Worm (Caenorhabditis elegans) whole organism, L2 larva: ENCODE data around the gene K05F1.10.

Experiments
- alr-1 ChIP-seq: fragments of 150-350 bp; optimal IDR thresholded peaks from 2 replicates; lab custom pipeline; 2014; ENCODE audit warnings: missing biosample characterization, missing genetic modification characterization
- ama-1 ChIP-seq: fragments of 150-350 bp; optimal IDR thresholded peaks from 2 replicates; lab custom pipeline; 2018; ENCODE audit warnings: inconsistent platforms
- ceh-16 ChIP-seq: fragments of 150-350 bp; optimal IDR thresholded peaks from 2 replicates; lab custom pipeline; 2014; ENCODE audit warnings: missing biosample characterization, missing genetic modification characterization
- fos-1 ChIP-seq: fragments of 150-350 bp; optimal IDR thresholded peaks from 2 replicates; lab custom pipeline; 2014; ENCODE audit warnings: missing biosample characterization, missing genetic modification characterization
- nhr-11 ChIP-seq: fragments of 150-350 bp; optimal IDR thresholded peaks from 2 replicates; lab custom pipeline; 2014; ENCODE audit warnings: missing biosample characterization, missing genetic modification characterization
- unc-62 ChIP-seq: fragments of 150-350 bp; optimal IDR thresholded peaks from 2 replicates; lab custom pipeline; 2014; ENCODE audit warnings: missing biosample characterization, missing genetic modification reagents, missing genetic modification characterization

DNA sequence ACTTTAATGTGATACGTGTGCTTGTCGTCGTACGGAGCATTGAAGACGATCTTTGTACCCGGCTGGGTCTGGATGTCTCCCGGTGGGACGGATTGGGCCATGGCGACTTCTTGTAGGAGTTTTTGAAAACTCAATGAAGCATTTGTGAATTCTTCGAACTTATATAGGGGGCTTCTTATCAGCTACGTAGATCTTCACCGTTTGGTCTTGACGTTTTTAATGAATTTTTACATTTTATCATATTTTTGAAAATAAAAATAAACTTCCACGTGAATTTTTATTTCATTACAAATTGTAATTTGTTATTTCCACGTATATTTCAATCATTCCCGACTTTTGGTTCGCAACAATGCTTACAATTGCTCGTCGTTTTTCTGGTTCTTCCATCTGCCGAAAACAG lies 5.0 kb upstream of the K05F1.10 start, which contains the start of the genes msp-64 and ZK1248.5:
- no peak for TF ChIP-seq alr-1
- no peak for TF ChIP-seq ama-1 (lab: Kevin White, UChicago)
- no peak for TF ChIP-seq nhr-11 (tag; lab: Kevin White, UChicago)
- no peak for TF ChIP-seq unc-62
- TF ChIP-seq fos-1: no peak
- TF ChIP-seq ceh-16 (tag; lab: Kevin White, UChicago): no peak
